Fruit fly (Drosophila melanogaster) whole organism, embryonic: Measurements from ENCODE around the gene CG6972.

Experiments used
- Bteb2 ChIP-seq: fragments of 200-800 bp; sonication (Bioruptor generic); optimal IDR thresholded peaks from 2 replicates; lab custom pipeline; 2016; ENCODE audit warnings: missing biosample characterization, missing genetic modification characterization
- CG11085 ChIP-seq: fragments of 200-800 bp; sonication (Bioruptor generic); IDR thresholded peaks from 2 replicates; pipeline ENCODE4 v1.3.6; 2022; ENCODE audit warnings: missing biosample characterization, missing genetic modification characterization
- CG12071 ChIP-seq: fragments of 200-800 bp; sonication (Bioruptor generic); optimal IDR thresholded peaks from 3 replicates; lab custom pipeline; 2018; ENCODE audit warnings: missing biosample characterization, mild to moderate bottlenecking, missing genetic modification characterization
- CG12769 ChIP-seq: fragments of 200-800 bp; sonication (Bioruptor generic); optimal IDR thresholded peaks from 2 replicates; lab custom pipeline; 2019; ENCODE audit warnings: missing biosample characterization, mild to moderate bottlenecking, missing genetic modification characterization, moderate library complexity
- CG12942 ChIP-seq: fragments of 200-800 bp; sonication (Bioruptor generic); optimal IDR thresholded peaks from 3 replicates; lab custom pipeline; 2016; ENCODE audit warnings: missing biosample characterization, missing genetic modification characterization
- CG13287 ChIP-seq: fragments of 200-800 bp; sonication (Bioruptor generic); IDR thresholded peaks from 2 replicates; pipeline ENCODE4 v1.3.6; 2022; ENCODE audit warnings: missing biosample characterization, missing genetic modification characterization; ENCODE audit not compliant: partially characterized antibody
- CG14667 ChIP-seq: fragments of 200-800 bp; sonication (Bioruptor generic); IDR thresholded peaks from 2 replicates; pipeline ENCODE4 v1.3.6; 2022; ENCODE audit warnings: missing biosample characterization, missing genetic modification characterization
- CG17328 ChIP-seq: fragments of 200-800 bp; sonication (Bioruptor generic); IDR thresholded peaks from 2 replicates; pipeline ENCODE4 v1.3.6; 2022; ENCODE audit warnings: missing biosample characterization, missing genetic modification characterization
- CG17568 ChIP-seq: fragments of 200-800 bp; sonication (Bioruptor generic); optimal IDR thresholded peaks from 2 replicates; lab custom pipeline; 2018; ENCODE audit warnings: missing biosample characterization, mild to moderate bottlenecking, missing genetic modification characterization, moderate library complexity
- CG17802 ChIP-seq: fragments of 200-800 bp; sonication (Bioruptor generic); optimal IDR thresholded peaks from 2 replicates; lab custom pipeline; 2018; ENCODE audit warnings: missing biosample characterization, mild to moderate bottlenecking, missing genetic modification characterization, moderate library complexity
- CG1792 ChIP-seq: fragments of 200-800 bp; sonication (Bioruptor generic); optimal IDR thresholded peaks from 2 replicates; lab custom pipeline; 2016; ENCODE audit warnings: missing biosample characterization, missing genetic modification characterization
- CG2202 ChIP-seq: fragments of 200-800 bp; sonication (Bioruptor generic); optimal IDR thresholded peaks from 2 replicates; lab custom pipeline; 2018; ENCODE audit warnings: missing biosample characterization, mild to moderate bottlenecking, missing genetic modification characterization
- CG3163 ChIP-seq: fragments of 200-800 bp; sonication (Bioruptor generic); optimal IDR thresholded peaks from 3 replicates; lab custom pipeline; 2016; ENCODE audit warnings: missing biosample characterization, missing genetic modification characterization
- CG3407 ChIP-seq: fragments of 200-800 bp; sonication (Bioruptor generic); optimal IDR thresholded peaks from 2 replicates; lab custom pipeline; 2018; ENCODE audit warnings: missing biosample characterization, mild to moderate bottlenecking, missing genetic modification characterization
- CG34376 ChIP-seq: fragments of 200-800 bp; sonication (Bioruptor generic); optimal IDR thresholded peaks from 2 replicates; lab custom pipeline; 2018; ENCODE audit warnings: missing biosample characterization, mild to moderate bottlenecking, missing genetic modification characterization
- CG42726 ChIP-seq: fragments of 200-800 bp; sonication (Bioruptor generic); IDR thresholded peaks from 2 replicates; pipeline ENCODE4 v1.3.6; 2022; ENCODE audit warnings: missing biosample characterization, missing genetic modification characterization; ENCODE audit not compliant: partially characterized antibody
- CG6813 ChIP-seq: fragments of 200-800 bp; sonication (Bioruptor generic); optimal IDR thresholded peaks from 2 replicates; lab custom pipeline; 2017; ENCODE audit warnings: missing biosample characterization, missing genetic modification characterization, mild to moderate bottlenecking, moderate library complexity, missing genetic modification reagents
- CG7928 ChIP-seq: fragments of 200-800 bp; sonication (Bioruptor generic); optimal IDR thresholded peaks from 2 replicates; lab custom pipeline; 2017; ENCODE audit warnings: missing biosample characterization, mild to moderate bottlenecking, missing genetic modification characterization
- CG7987 ChIP-seq: fragments of 200-800 bp; sonication (Bioruptor generic); optimal IDR thresholded peaks from 2 replicates; lab custom pipeline; 2018; ENCODE audit warnings: missing biosample characterization, mild to moderate bottlenecking, missing genetic modification characterization, moderate library complexity
- CTCF ChIP-seq: fragments of 200-800 bp; sonication (Bioruptor generic); optimal IDR thresholded peaks from 2 replicates; lab custom pipeline; 2017; ENCODE audit warnings: missing biosample characterization, mild to moderate bottlenecking, missing genetic modification characterization, moderate library complexity
- CkIIα-i1 ChIP-seq: fragments of 200-800 bp; sonication (Bioruptor generic); IDR thresholded peaks from 2 replicates; pipeline ENCODE4 v1.3.6; 2022; ENCODE audit warnings: missing biosample characterization, missing genetic modification characterization
- Dbx ChIP-seq: fragments of 200-800 bp; sonication (Bioruptor generic); IDR thresholded peaks from 3 replicates; pipeline ENCODE4 v1.3.6; 2022; ENCODE audit warnings: missing biosample characterization, missing genetic modification characterization
- Deaf1 ChIP-seq: fragments of 200-800 bp; optimal IDR thresholded peaks from 3 replicates; lab custom pipeline; 2019; ENCODE audit warnings: missing biosample characterization, mild to moderate bottlenecking, missing genetic modification characterization, moderate library complexity
- Drgx ChIP-seq: fragments of 200-800 bp; sonication (Bioruptor generic); IDR thresholded peaks from 2 replicates; pipeline ENCODE4 v1.3.6; 2022; ENCODE audit warnings: missing biosample characterization, missing genetic modification characterization
- HLHmδ ChIP-seq: fragments of 200-800 bp; sonication (Bioruptor generic); optimal IDR thresholded peaks from 2 replicates; lab custom pipeline; 2018; ENCODE audit warnings: missing biosample characterization, mild to moderate bottlenecking, missing genetic modification characterization, moderate library complexity
- Hr78 ChIP-seq, 2 experiments: fragments of 200-800 bp in 1 of 2; fragments of >200 bp in 1 of 2; sonication (Bioruptor generic) in 1 of 2; optimal IDR thresholded peaks; 2 replicates each; lab custom pipeline; 2017 to 2019; ENCODE audit warnings: missing biosample characterization in 2 of 2, missing genetic modification characterization in 2 of 2, mild to moderate bottlenecking in 1 of 2, moderate library complexity in 1 of 2
- Max ChIP-seq: fragments of 200-800 bp; sonication (Bioruptor generic); optimal IDR thresholded peaks from 2 replicates; lab custom pipeline; 2016; ENCODE audit warnings: missing biosample characterization, mild to moderate bottlenecking, missing genetic modification characterization
- Nf-YB ChIP-seq: fragments of 200-800 bp; sonication (Bioruptor generic); optimal IDR thresholded peaks from 3 replicates; lab custom pipeline; 2019; ENCODE audit warnings: missing biosample characterization, mild to moderate bottlenecking, missing genetic modification characterization, moderate library complexity
- Nf-YC ChIP-seq: fragments of 200-800 bp; optimal IDR thresholded peaks from 3 replicates; lab custom pipeline; 2019; ENCODE audit warnings: missing biosample characterization, mild to moderate bottlenecking, missing genetic modification characterization, moderate library complexity
- Ssrp ChIP-seq: fragments of 200-800 bp; sonication (Bioruptor generic); optimal IDR thresholded peaks from 2 replicates; lab custom pipeline; 2018; ENCODE audit warnings: missing biosample characterization, mild to moderate bottlenecking, missing genetic modification characterization, moderate library complexity
- Stat92E ChIP-seq, 3 experiments: fragments of >200 bp in 2 of 3; fragments of 200-800 bp in 1 of 3; sonication (Bioruptor generic) in 1 of 3; optimal IDR thresholded peaks; 2 replicates each; lab custom pipeline; 2017 to 2019; ENCODE audit warnings: missing biosample characterization in 3 of 3, missing genetic modification characterization in 3 of 3, mild to moderate bottlenecking in 1 of 3, moderate library complexity in 1 of 3
- Trl ChIP-seq, 3 experiments: fragments of >200 bp in 2 of 3; fragments of 200-800 bp in 1 of 3; sonication (Bioruptor generic) in 1 of 3; optimal IDR thresholded peaks; 2 replicates in 1 of 3; 3 replicates in 2 of 3; lab custom pipeline; 2016 to 2017; ENCODE audit warnings: missing biosample characterization in 1 of 3, missing genetic modification characterization in 1 of 3
- abd-A ChIP-seq: fragments of 200-800 bp; sonication (Bioruptor generic); optimal IDR thresholded peaks from 3 replicates; lab custom pipeline; 2019; ENCODE audit warnings: missing biosample characterization, mild to moderate bottlenecking, missing genetic modification characterization, moderate library complexity
- br ChIP-seq: fragments of >200 bp; optimal IDR thresholded peaks from 2 replicates; lab custom pipeline; 2017
- cg ChIP-seq: fragments of 200-800 bp; sonication (Bioruptor generic); optimal IDR thresholded peaks from 3 replicates; lab custom pipeline; 2019; ENCODE audit warnings: missing biosample characterization, mild to moderate bottlenecking, missing genetic modification characterization, moderate library complexity
- chinmo ChIP-seq: fragments of 200-800 bp; sonication (Bioruptor generic); IDR thresholded peaks from 4 replicates; pipeline ENCODE4 v1.3.6; 2022; ENCODE audit warnings: missing biosample characterization, missing genetic modification characterization; ENCODE audit not compliant: partially characterized antibody
- cwo ChIP-seq: fragments of 200-800 bp; sonication (Bioruptor generic); optimal IDR thresholded peaks from 3 replicates; lab custom pipeline; 2017; ENCODE audit warnings: missing biosample characterization, missing genetic modification characterization, mild to moderate bottlenecking, moderate library complexity, missing genetic modification reagents
- ewg ChIP-seq: fragments of 200-800 bp; sonication (Bioruptor generic); optimal IDR thresholded peaks from 3 replicates; lab custom pipeline; 2017; ENCODE audit warnings: mild to moderate bottlenecking, missing biosample characterization, missing genetic modification reagents, missing genetic modification characterization
- grn ChIP-seq: fragments of 200-800 bp; sonication (Bioruptor generic); optimal IDR thresholded peaks from 3 replicates; lab custom pipeline; 2017; ENCODE audit warnings: missing biosample characterization, missing genetic modification characterization
- hb ChIP-seq: fragments of 200-800 bp; sonication (Bioruptor generic); IDR thresholded peaks from 3 replicates; pipeline ENCODE4 v1.3.6; 2022; ENCODE audit warnings: missing biosample characterization, missing genetic modification characterization; ENCODE audit not compliant: partially characterized antibody
- knrl ChIP-seq: fragments of 200-800 bp; sonication (Bioruptor generic); IDR thresholded peaks from 3 replicates; pipeline ENCODE4 v1.3.6; 2022; ENCODE audit warnings: missing biosample characterization, missing genetic modification characterization; ENCODE audit not compliant: partially characterized antibody
- pros ChIP-seq: fragments of 200-800 bp; sonication (Bioruptor generic); optimal IDR thresholded peaks from 3 replicates; lab custom pipeline; 2019; ENCODE audit warnings: missing biosample characterization, mild to moderate bottlenecking, missing genetic modification characterization, moderate library complexity
- pum ChIP-seq: fragments of 200-800 bp; sonication (Bioruptor generic); optimal IDR thresholded peaks from 2 replicates; lab custom pipeline; 2016; ENCODE audit warnings: missing biosample characterization, missing genetic modification characterization
- ro ChIP-seq: fragments of 200-800 bp; sonication (Bioruptor generic); IDR thresholded peaks from 2 replicates; pipeline ENCODE4 v1.3.6; 2022; ENCODE audit warnings: missing biosample characterization, missing genetic modification characterization
- so ChIP-seq: fragments of 200-800 bp; sonication (Bioruptor generic); IDR thresholded peaks from 3 replicates; pipeline ENCODE4 v1.3.6; 2022; ENCODE audit warnings: missing biosample characterization, missing genetic modification characterization
- sob ChIP-seq: fragments of 200-800 bp; sonication (Bioruptor generic); IDR thresholded peaks from 2 replicates; pipeline ENCODE4 v1.3.6; 2022; ENCODE audit warnings: missing biosample characterization, missing genetic modification characterization
- stc ChIP-seq: fragments of 200-800 bp; sonication (Bioruptor generic); IDR thresholded peaks from 2 replicates; pipeline ENCODE4 v1.3.6; 2022; ENCODE audit warnings: missing biosample characterization, missing genetic modification characterization
- tll ChIP-seq, 2 experiments: fragments of 200-800 bp in 1 of 2; fragments of >200 bp in 1 of 2; sonication (Bioruptor generic) in 1 of 2; optimal IDR thresholded peaks; 2 replicates each; lab custom pipeline; 2017 to 2019; ENCODE audit warnings: missing biosample characterization in 2 of 2, missing genetic modification characterization in 2 of 2, mild to moderate bottlenecking in 1 of 2, moderate library complexity in 1 of 2
- trem ChIP-seq: fragments of 200-800 bp; optimal IDR thresholded peaks from 3 replicates; lab custom pipeline; 2019; ENCODE audit warnings: missing biosample characterization, mild to moderate bottlenecking, missing genetic modification characterization, moderate library complexity

Gene CG6972

dm6 chr3R:22752929-22753328 is 51.1 kb downstream of the CG6972 start (continued):
- peak; percentile 73 for TF ChIP-seq CG7928 (GFP tag; lab: Kevin White, UChicago)
- peak; percentile 81 for TF ChIP-seq ewg
- no peak for TF ChIP-seq Drgx (GFP tag; lab: Robert Waterston, UW)
- TF ChIP-seq CG2202 (tag; lab: Kevin White, UChicago): no peak
- no peak for TF ChIP-seq hb (GFP tag; lab: Robert Waterston, UW)
- TF ChIP-seq CTCF (GFP tag; lab: Kevin White, UChicago): no peak
- no peak for TF ChIP-seq trem (tag; lab: Kevin White, UChicago)
- no peak for TF ChIP-seq CG3407
- no peak for TF ChIP-seq CG17568 (GFP tag; lab: Kevin White, UChicago)
- TF ChIP-seq knrl (GFP tag; lab: Robert Waterston, UW): no peak

DNA sequence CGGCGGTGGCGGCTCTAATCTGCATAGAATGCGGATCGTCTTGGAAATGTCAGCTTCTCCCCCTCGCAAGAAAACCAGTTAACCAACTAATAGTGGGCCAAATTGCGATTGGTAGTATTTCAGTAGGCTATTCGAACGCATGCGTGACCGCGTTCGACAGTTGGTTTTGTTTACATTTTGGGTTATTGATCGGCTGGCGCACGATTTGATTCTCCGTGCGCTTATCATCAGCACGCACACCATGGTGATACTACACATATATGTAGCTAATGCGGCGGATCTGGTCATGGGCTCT is 51.7 kb downstream of the CG6972 start:
- TF ChIP-seq CG17802 (tag; lab: Kevin White, UChicago): no peak
- TF ChIP-seq pros (GFP tag; lab: Kevin White, UChicago): peak; percentile 1
- no peak for TF ChIP-seq Trl (optimal IDR thresholded peaks at IDR 0.05; lab: Kevin White, UChicago)
- no peak for TF ChIP-seq Trl (GFP tag; optimal IDR thresholded peaks at IDR 0.05; lab: Kevin White, UChicago)
- no peak for TF ChIP-seq Nf-YB
- TF ChIP-seq sob (GFP tag; lab: Robert Waterston, UW): no peak
- TF ChIP-seq HLHmδ (GFP tag; lab: Kevin White, UChicago): peak; percentile 50
- TF ChIP-seq Max (GFP tag; lab: Kevin White, UChicago): no peak
- TF ChIP-seq tll (GFP tag; optimal IDR thresholded peaks at IDR 0.05; lab: Kevin White, UChicago): no peak
- no peak for TF ChIP-seq Bteb2 (GFP tag; lab: Kevin White, UChicago)
- peak; percentile 53 for TF ChIP-seq cwo
- TF ChIP-seq CG17328 (GFP tag; lab: Robert Waterston, UW): no peak
- TF ChIP-seq stc (GFP tag; lab: Robert Waterston, UW): no peak
- TF ChIP-seq CG12071: peak; percentile 27
- TF ChIP-seq CG11085 (GFP tag; lab: Robert Waterston, UW): no peak
- peak; percentile 65; the same call in 1 of the 3 replicates for TF ChIP-seq so (GFP tag; lab: Robert Waterston, UW)
- TF ChIP-seq pum (GFP tag; lab: Kevin White, UChicago): no peak
- no peak for TF ChIP-seq br (lab: Kevin White, UChicago)
- TF ChIP-seq CG3163 (GFP tag; lab: Kevin White, UChicago): no peak
- no peak for TF ChIP-seq CG6813
- peak; percentile 43; the same call in 1 of the 2 replicates for TF ChIP-seq CG13287 (GFP tag; lab: Robert Waterston, UW)
- 0 out of 3 replicates have a peak, but pooled peaks have one; percentile 7 for TF ChIP-seq Dbx (GFP tag; lab: Robert Waterston, UW)
- TF ChIP-seq CG12942: no peak
- TF ChIP-seq Stat92E (GFP tag; optimal IDR thresholded peaks at IDR 0.05; lab: Kevin White, UChicago): no peak
- no peak for TF ChIP-seq Ssrp (tag; lab: Kevin White, UChicago)
- TF ChIP-seq CG14667: no peak
- no peak for TF ChIP-seq CG1792 (GFP tag; lab: Kevin White, UChicago)
- TF ChIP-seq grn (GFP tag; lab: Kevin White, UChicago): peak; percentile 4
- TF ChIP-seq CG34376 (GFP tag; lab: Kevin White, UChicago): peak; percentile 62
- TF ChIP-seq cg (GFP tag; lab: Kevin White, UChicago): peak; percentile 74
- peak; percentile 90 for TF ChIP-seq Deaf1 (tag; lab: Kevin White, UChicago)
- TF ChIP-seq CG42726 (GFP tag; lab: Robert Waterston, UW): 0 out of 2 replicates have a peak, but pooled peaks have one; percentile 32
- TF ChIP-seq ro: no peak
- TF ChIP-seq Nf-YC (tag; lab: Kevin White, UChicago): no peak
- peak; percentile 27 for TF ChIP-seq CG12769
- peak; percentile 98 for TF ChIP-seq chinmo (GFP tag; lab: Robert Waterston, UW)
- TF ChIP-seq abd-A (tag; lab: Kevin White, UChicago): peak; percentile 44
- no peak for TF ChIP-seq CkIIα-i1
- TF ChIP-seq Hr78 (GFP tag; optimal IDR thresholded peaks at IDR 0.05; lab: Kevin White, UChicago): peak in 1 of 2 experiments; percentile 25
- peak; percentile 52 for TF ChIP-seq CG7987 (GFP tag; lab: Kevin White, UChicago)
